Worm (Caenorhabditis elegans) whole organism, L1 larva: Measurements from ENCODE around the gene vps-26.

ENCODE experiments used
- C16A3.4 ChIP-seq: fragments of 150-350 bp; optimal IDR thresholded peaks from 2 replicates; lab custom pipeline; 2014; ENCODE audit warnings: missing biosample characterization, missing genetic modification characterization
- C34B4.2 ChIP-seq: sonication (generic microtip); optimal IDR thresholded peaks from 2 replicates; lab custom pipeline; 2017; ENCODE audit warnings: mild to moderate bottlenecking, missing genetic modification characterization, missing compliant biosample characterization
- F16B12.6 ChIP-seq: fragments of 150-350 bp; optimal IDR thresholded peaks from 2 replicates; lab custom pipeline; 2014; ENCODE audit warnings: missing biosample characterization, missing genetic modification characterization
- Y116A8C.19 ChIP-seq: sonication (generic microtip); optimal IDR thresholded peaks from 2 replicates; lab custom pipeline; 2016; ENCODE audit warnings: missing compliant biosample characterization, missing genetic modification characterization, borderline replicate concordance
- aha-1 ChIP-seq: fragments of 150-350 bp; optimal IDR thresholded peaks from 2 replicates; lab custom pipeline; 2014; ENCODE audit warnings: missing biosample characterization, missing genetic modification characterization
- alr-1 ChIP-seq: fragments of 200-800 bp; sonication (Bioruptor generic); optimal IDR thresholded peaks from 2 replicates; lab custom pipeline; 2018; ENCODE audit warnings: borderline replicate concordance, mild to moderate bottlenecking, missing genetic modification characterization, missing compliant biosample characterization
- blmp-1 ChIP-seq: fragments of 150-350 bp; optimal IDR thresholded peaks from 2 replicates; lab custom pipeline; 2014; ENCODE audit warnings: missing biosample characterization, missing genetic modification characterization
- ceh-63 ChIP-seq: fragments of 200-800 bp; sonication (Bioruptor generic); optimal IDR thresholded peaks from 2 replicates; lab custom pipeline; 2018; ENCODE audit warnings: mild to moderate bottlenecking, missing genetic modification characterization, missing compliant biosample characterization
- ceh-8 ChIP-seq: fragments of 200-800 bp; sonication (Bioruptor generic); optimal IDR thresholded peaks from 2 replicates; lab custom pipeline; 2018; ENCODE audit warnings: mild to moderate bottlenecking, missing genetic modification characterization, moderate library complexity, missing compliant biosample characterization
- ceh-82 ChIP-seq, 3 experiments: fragments of 150-350 bp in 1 of 3; sonication (generic microtip) in 2 of 3; optimal IDR thresholded peaks; 2 replicates each; lab custom pipeline; 2014 to 2017; ENCODE audit warnings: missing biosample characterization in 3 of 3, missing genetic modification characterization in 3 of 3
- ceh-88 ChIP-seq: fragments of 200-800 bp; sonication (Bioruptor generic); IDR thresholded peaks from 2 replicates; pipeline ENCODE4 v1.3.6; 2022; ENCODE audit warnings: missing genetic modification characterization, missing compliant biosample characterization
- ceh-90 ChIP-seq: sonication (generic microtip); optimal IDR thresholded peaks from 2 replicates; lab custom pipeline; 2016; ENCODE audit warnings: missing genetic modification characterization, missing compliant biosample characterization
- ces-1 ChIP-seq: fragments of 150-350 bp; optimal IDR thresholded peaks from 2 replicates; lab custom pipeline; 2014; ENCODE audit warnings: missing biosample characterization, missing genetic modification reagents, missing genetic modification characterization
- dpl-1 ChIP-seq, 3 experiments: fragments of 150-350 bp in 2 of 3; sonication (generic microtip) in 1 of 3; optimal IDR thresholded peaks; 2 replicates each; lab custom pipeline; 2014 to 2017; ENCODE audit warnings: missing biosample characterization in 3 of 3, missing genetic modification characterization in 3 of 3, missing genetic modification reagents in 3 of 3
- efl-3 ChIP-seq: fragments of 200-800 bp; sonication (Bioruptor generic); optimal IDR thresholded peaks from 2 replicates; lab custom pipeline; 2018; ENCODE audit warnings: mild to moderate bottlenecking, missing genetic modification characterization, missing compliant biosample characterization
- egl-27 ChIP-seq, 2 experiments: fragments of 150-350 bp in 1 of 2; sonication (generic microtip); optimal IDR thresholded peaks; 3 replicates each; lab custom pipeline; 2017 to 2018; ENCODE audit warnings: missing biosample characterization in 2 of 2, missing genetic modification characterization in 2 of 2, missing genetic modification reagents in 2 of 2
- elt-2 ChIP-seq: sonication (generic microtip); optimal IDR thresholded peaks from 2 replicates; lab custom pipeline; 2016; ENCODE audit warnings: missing genetic modification characterization, mild to moderate bottlenecking, inconsistent platforms, missing compliant biosample characterization, missing genetic modification reagents
- fkh-10 ChIP-seq: sonication (generic microtip); optimal IDR thresholded peaks from 2 replicates; lab custom pipeline; 2017; ENCODE audit warnings: missing biosample characterization, missing genetic modification reagents, missing genetic modification characterization
- fkh-8 ChIP-seq: sonication (generic microtip); optimal IDR thresholded peaks from 2 replicates; lab custom pipeline; 2016; ENCODE audit warnings: mild to moderate bottlenecking, missing genetic modification characterization, missing compliant biosample characterization
- fos-1 ChIP-seq: fragments of 150-350 bp; optimal IDR thresholded peaks from 2 replicates; lab custom pipeline; 2014; ENCODE audit warnings: missing biosample characterization, missing genetic modification characterization
- hlh-4 ChIP-seq: sonication (generic microtip); optimal IDR thresholded peaks from 2 replicates; lab custom pipeline; 2016; ENCODE audit warnings: mild to moderate bottlenecking, missing genetic modification characterization, missing compliant biosample characterization
- irx-1 ChIP-seq: sonication (generic microtip); optimal IDR thresholded peaks from 2 replicates; lab custom pipeline; 2016; ENCODE audit warnings: missing genetic modification characterization, missing compliant biosample characterization
- isw-1 ChIP-seq: fragments of 200-800 bp; sonication (Bioruptor generic); IDR thresholded peaks from 2 replicates; pipeline ENCODE4 v1.3.6; 2022; ENCODE audit warnings: missing genetic modification characterization, missing compliant biosample characterization
- jun-1 ChIP-seq: fragments of 150-350 bp; optimal IDR thresholded peaks from 2 replicates; lab custom pipeline; 2014; ENCODE audit warnings: missing biosample characterization, missing genetic modification reagents, missing genetic modification characterization
- lin-14 ChIP-seq: fragments of 200-800 bp; sonication (Bioruptor generic); optimal IDR thresholded peaks from 2 replicates; lab custom pipeline; 2018; ENCODE audit warnings: mild to moderate bottlenecking, missing genetic modification characterization, moderate library complexity, missing compliant biosample characterization
- lin-15B ChIP-seq: fragments of 150-350 bp; sonication (generic microtip); optimal IDR thresholded peaks from 3 replicates; lab custom pipeline; 2014; ENCODE audit warnings: missing biosample characterization, missing genetic modification characterization
- lin-35 ChIP-seq, 2 experiments: fragments of 150-350 bp; optimal IDR thresholded peaks; 2 replicates each; lab custom pipeline; 2014; ENCODE audit warnings: missing biosample characterization in 2 of 2, missing genetic modification characterization in 2 of 2, missing genetic modification reagents in 2 of 2
- lin-39 ChIP-seq: fragments of 150-350 bp; optimal IDR thresholded peaks from 2 replicates; lab custom pipeline; 2014; ENCODE audit warnings: missing biosample characterization, missing genetic modification reagents, missing genetic modification characterization
- lir-3 ChIP-seq: sonication (generic microtip); optimal IDR thresholded peaks from 2 replicates; lab custom pipeline; 2016; ENCODE audit warnings: mild to moderate bottlenecking, missing genetic modification characterization, moderate library complexity, missing compliant biosample characterization; ENCODE audit not compliant: poor library complexity
- mab-9 ChIP-seq: fragments of 200-800 bp; sonication (Bioruptor generic); IDR thresholded peaks from 2 replicates; pipeline ENCODE4 v1.3.6; 2022; ENCODE audit warnings: missing genetic modification reagents, missing genetic modification characterization, missing compliant biosample characterization
- nhr-11 ChIP-seq: fragments of 150-350 bp; optimal IDR thresholded peaks from 2 replicates; lab custom pipeline; 2014; ENCODE audit warnings: missing biosample characterization, missing genetic modification characterization
- nhr-12 ChIP-seq: sonication (generic microtip); optimal IDR thresholded peaks from 2 replicates; lab custom pipeline; 2017; ENCODE audit warnings: missing biosample characterization, missing genetic modification characterization
- nhr-19 ChIP-seq: fragments of 200-800 bp; sonication (Bioruptor generic); conservative IDR thresholded peaks from 2 replicates; pipeline ENCODE4 v1.3.6; 2022; ENCODE audit warnings: missing genetic modification characterization, missing compliant biosample characterization
- nhr-20 ChIP-seq: sonication (generic microtip); optimal IDR thresholded peaks from 2 replicates; lab custom pipeline; 2016; ENCODE audit warnings: mild to moderate bottlenecking, missing genetic modification characterization, missing compliant biosample characterization
- nhr-47 ChIP-seq: sonication (generic microtip); optimal IDR thresholded peaks from 2 replicates; lab custom pipeline; 2016; ENCODE audit warnings: mild to moderate bottlenecking, missing genetic modification characterization, moderate library complexity, missing compliant biosample characterization
- nhr-77 ChIP-seq: fragments of 150-350 bp; optimal IDR thresholded peaks from 2 replicates; lab custom pipeline; 2014; ENCODE audit warnings: missing biosample characterization, missing genetic modification characterization
- nhr-84 ChIP-seq: sonication (generic microtip); optimal IDR thresholded peaks from 2 replicates; lab custom pipeline; 2017; ENCODE audit warnings: missing biosample characterization, missing genetic modification characterization
- pag-3 ChIP-seq: sonication (generic microtip); optimal IDR thresholded peaks from 2 replicates; lab custom pipeline; 2017; ENCODE audit warnings: missing genetic modification characterization, mild to moderate bottlenecking, missing compliant biosample characterization, antibody characterized with exemption, borderline replicate concordance; ENCODE audit not compliant: insufficient read depth
- pqm-1 ChIP-seq: sonication (generic microtip); optimal IDR thresholded peaks from 3 replicates; lab custom pipeline; 2017; ENCODE audit warnings: missing biosample characterization, missing genetic modification characterization
- skn-1 ChIP-seq: fragments of 150-350 bp; optimal IDR thresholded peaks from 2 replicates; lab custom pipeline; 2014; ENCODE audit warnings: missing biosample characterization, missing genetic modification characterization
- snu-23 ChIP-seq: sonication (generic microtip); optimal IDR thresholded peaks from 2 replicates; lab custom pipeline; 2016; ENCODE audit warnings: missing genetic modification characterization, missing compliant biosample characterization
- sox-4 ChIP-seq: sonication (generic microtip); optimal IDR thresholded peaks from 2 replicates; lab custom pipeline; 2016; ENCODE audit warnings: missing genetic modification characterization, missing compliant biosample characterization
- sptf-1 ChIP-seq: fragments of 150-350 bp; optimal IDR thresholded peaks from 2 replicates; lab custom pipeline; 2014; ENCODE audit warnings: missing biosample characterization, missing genetic modification characterization
- sup-37 ChIP-seq: fragments of 200-800 bp; sonication (Bioruptor generic); optimal IDR thresholded peaks from 2 replicates; lab custom pipeline; 2018; ENCODE audit warnings: mild to moderate bottlenecking, missing genetic modification characterization, missing compliant biosample characterization
- swsn-7 ChIP-seq: sonication (generic microtip); optimal IDR thresholded peaks from 2 replicates; lab custom pipeline; 2016; ENCODE audit warnings: missing genetic modification characterization, missing compliant biosample characterization
- tlp-1 ChIP-seq: fragments of 150-350 bp; optimal IDR thresholded peaks from 2 replicates; lab custom pipeline; 2014; ENCODE audit warnings: missing biosample characterization, missing genetic modification characterization
- unc-130 ChIP-seq: fragments of 150-350 bp; optimal IDR thresholded peaks from 2 replicates; lab custom pipeline; 2017; ENCODE audit warnings: missing biosample characterization, missing genetic modification characterization, inconsistent platforms
- unc-30 ChIP-seq: sonication (generic microtip); optimal IDR thresholded peaks from 2 replicates; lab custom pipeline; 2017; ENCODE audit warnings: missing biosample characterization, missing genetic modification characterization
- unc-62 ChIP-seq: fragments of 150-350 bp; optimal IDR thresholded peaks from 2 replicates; lab custom pipeline; 2014; ENCODE audit warnings: missing biosample characterization, missing genetic modification reagents, missing genetic modification characterization
- unc-98 ChIP-seq: fragments of 200-800 bp; sonication (Bioruptor generic); IDR thresholded peaks from 2 replicates; pipeline ENCODE4 v1.3.6; 2022; ENCODE audit warnings: missing genetic modification characterization, missing compliant biosample characterization
- vab-15 ChIP-seq: sonication (generic microtip); optimal IDR thresholded peaks from 2 replicates; lab custom pipeline; 2017; ENCODE audit warnings: missing genotype, mild to moderate bottlenecking, missing genetic modification characterization, missing compliant biosample characterization
- xbp-1 ChIP-seq: sonication (generic microtip); optimal IDR thresholded peaks from 2 replicates; lab custom pipeline; 2016; ENCODE audit warnings: missing genetic modification characterization, missing compliant biosample characterization
- ztf-11 ChIP-seq, 2 experiments: sonication (generic microtip); optimal IDR thresholded peaks; 2 replicates each; lab custom pipeline; 2016 to 2017; ENCODE audit warnings: missing genetic modification characterization in 2 of 2, missing biosample characterization in 1 of 2, missing compliant biosample characterization in 1 of 2
- ztf-4 ChIP-seq: fragments of 150-350 bp; optimal IDR thresholded peaks from 2 replicates; lab custom pipeline; 2014; ENCODE audit warnings: missing biosample characterization, missing genetic modification characterization

The vps-26 gene

DNA sequence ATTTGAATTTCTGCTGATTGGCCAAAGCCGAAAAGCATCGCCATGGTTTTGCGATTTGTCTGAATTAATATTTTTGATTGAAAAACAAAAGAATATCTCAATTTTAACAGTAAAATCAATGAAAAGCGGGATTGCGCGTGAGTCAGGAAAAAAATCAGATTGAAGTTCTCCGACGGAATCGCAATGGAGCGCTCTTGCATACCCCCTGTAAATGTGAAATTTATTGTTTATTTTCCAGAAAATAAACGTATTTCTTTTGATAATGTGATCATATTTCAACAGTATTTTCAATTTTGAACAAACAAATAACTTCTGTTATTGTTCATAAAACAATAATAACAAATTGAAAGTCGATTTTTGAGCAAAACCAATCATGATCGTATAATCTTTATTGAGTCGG, at the start of gene vps-26:
Gene vps-26 (minus strand): TSS at position 200 of the 400 bp plus-strand sequence.
- TF ChIP-seq mab-9 (GFP tag; lab: Robert Waterston, UW): no peak
- no peak for TF ChIP-seq vab-15 (tag; lab: Kevin White, UChicago)
- no peak for TF ChIP-seq fos-1
- TF ChIP-seq fkh-10 (GFP tag; lab: Kevin White, UChicago): no peak
- TF ChIP-seq irx-1 (tag; lab: Kevin White, UChicago): peak; percentile 13
- TF ChIP-seq nhr-47 (tag; lab: Kevin White, UChicago): peak; percentile 2
- TF ChIP-seq sup-37 (GFP tag; lab: Kevin White, UChicago): no peak
- TF ChIP-seq unc-130 (tag; lab: Kevin White, UChicago): no peak
- no peak for TF ChIP-seq isw-1 (GFP tag; lab: Robert Waterston, UW)
- no peak for TF ChIP-seq unc-98 (GFP tag; lab: Robert Waterston, UW)
- peak; percentile 39 for TF ChIP-seq lin-14 (GFP tag; lab: Kevin White, UChicago)
- TF ChIP-seq lin-35 (GFP tag; optimal IDR thresholded peaks at IDR 0.05; lab: Kevin White, UChicago): peak; percentile 20 to 39
- no peak for TF ChIP-seq ceh-63
- no peak for TF ChIP-seq C16A3.4
- TF ChIP-seq sox-4 (tag; lab: Kevin White, UChicago): no peak
- no peak for TF ChIP-seq Y116A8C.19
- TF ChIP-seq ceh-82 (tag; optimal IDR thresholded peaks at IDR 0.05; lab: Kevin White, UChicago): no peak
- TF ChIP-seq nhr-11: no peak
- TF ChIP-seq snu-23 (GFP tag; lab: Kevin White, UChicago): peak; percentile 33
- TF ChIP-seq nhr-12 (tag; lab: Kevin White, UChicago): no peak
- TF ChIP-seq nhr-84 (tag; lab: Kevin White, UChicago): no peak
- TF ChIP-seq nhr-19 (GFP tag; lab: Robert Waterston, UW): no peak
- no peak for TF ChIP-seq ceh-8 (GFP tag; lab: Kevin White, UChicago)
- no peak for TF ChIP-seq tlp-1 (tag; lab: Kevin White, UChicago)
- no peak for TF ChIP-seq aha-1 (tag; lab: Kevin White, UChicago)
- TF ChIP-seq egl-27 (tag; optimal IDR thresholded peaks at IDR 0.05; lab: Kevin White, UChicago): no peak
- no peak for TF ChIP-seq skn-1 (tag; lab: Kevin White, UChicago)
- no peak for TF ChIP-seq jun-1 (tag; lab: Kevin White, UChicago)
- TF ChIP-seq ztf-4 (tag; lab: Kevin White, UChicago): no peak
- TF ChIP-seq sptf-1 (tag; lab: Kevin White, UChicago): no peak
- no peak for TF ChIP-seq alr-1 (tag; lab: Kevin White, UChicago)
- TF ChIP-seq lin-15B (tag; lab: Kevin White, UChicago): no peak
- TF ChIP-seq ztf-11 (tag; optimal IDR thresholded peaks at IDR 0.05; lab: Kevin White, UChicago): no peak
- no peak for TF ChIP-seq lin-39 (tag; lab: Kevin White, UChicago)
- TF ChIP-seq blmp-1: peak; percentile 9
- no peak for TF ChIP-seq nhr-77 (tag; lab: Kevin White, UChicago)
- no peak for TF ChIP-seq unc-30 (tag; lab: Kevin White, UChicago)
- TF ChIP-seq C34B4.2: no peak
- no peak for TF ChIP-seq ceh-90 (tag; lab: Kevin White, UChicago)
- TF ChIP-seq swsn-7: no peak
- no peak for TF ChIP-seq pqm-1 (tag; lab: Kevin White, UChicago)
- peak; percentile 8 for TF ChIP-seq nhr-20
- no peak for TF ChIP-seq ceh-88 (GFP tag; lab: Robert Waterston, UW)
- peak; percentile 1 to 46 (median 13) for TF ChIP-seq dpl-1 (GFP tag; optimal IDR thresholded peaks at IDR 0.05; lab: Kevin White, UChicago)
- no peak for TF ChIP-seq ces-1 (GFP tag; lab: Kevin White, UChicago)
- peak; percentile 3 for TF ChIP-seq F16B12.6 (tag; lab: Kevin White, UChicago)
- no peak for TF ChIP-seq pag-3
- no peak for TF ChIP-seq hlh-4 (tag; lab: Kevin White, UChicago)
- no peak for TF ChIP-seq fkh-8 (tag; lab: Kevin White, UChicago)
- TF ChIP-seq elt-2 (tag; lab: Kevin White, UChicago): no peak
- TF ChIP-seq efl-3: no peak
- no peak for TF ChIP-seq unc-62 (GFP tag; lab: Kevin White, UChicago)
- TF ChIP-seq lir-3 (tag; lab: Kevin White, UChicago): no peak
- peak; percentile 22 for TF ChIP-seq xbp-1 (tag; lab: Kevin White, UChicago)
